Worm (Caenorhabditis elegans): ENCODE measurements around the gene gsp-1.

Gene gsp-1

ce11 chrV:10687601-10688000, 5.4 kb downstream of the gsp-1 start, which contains the start of gene F29F11.20:
Gene F29F11.20 (plus strand): TSS chrV:10687901.
- no peak for TF ChIP-seq hmg-4 (GFP tag; optimal IDR thresholded peaks at IDR 0.05)
- no peak for TF ChIP-seq tbx-11 (GFP tag; IDR thresholded peaks at IDR 0.05)
- TF ChIP-seq F13C5.2 (tag; optimal IDR thresholded peaks at IDR 0.05) = no peak
- no peak for TF ChIP-seq tbx-37 (GFP tag; conservative IDR thresholded peaks at IDR 0.05)
- TF ChIP-seq hnd-1 (tag; optimal IDR thresholded peaks at IDR 0.05) = no peak
- no peak for TF ChIP-seq ets-7 (tag; optimal IDR thresholded peaks at IDR 0.05)
- TF ChIP-seq aly-1 (tag; optimal IDR thresholded peaks at IDR 0.05) = no peak

- TF ChIP-seq ceh-13 (GFP tag; optimal IDR thresholded peaks at IDR 0.05) (no peak), F13C5.2 (tag; optimal IDR thresholded peaks at IDR 0.05) (no peak), ama-1 (optimal IDR thresholded peaks at IDR 0.05) (no peak), ets-7 (tag; optimal IDR thresholded peaks at IDR 0.05) (no peak), aly-1 (tag; optimal IDR thresholded peaks at IDR 0.05) (no peak), hmbx-1 (tag; optimal IDR thresholded peaks at IDR 0.05) (no peak), hnd-1 (tag; optimal IDR thresholded peaks at IDR 0.05) (no peak), hmg-4 (GFP tag; optimal IDR thresholded peaks at IDR 0.05) (no peak), pes-1 (GFP tag; IDR thresholded peaks at IDR 0.05) (no peak)
Observed at ce11 chrV:10691313-10691712, 9.1 kb downstream of the gsp-1 start.

ce11 chrV:10693749-10694148, 11.5 kb downstream of the gsp-1 start:
- TF ChIP-seq pes-1 (GFP tag; IDR thresholded peaks at IDR 0.05) = no peak
- no peak for TF ChIP-seq ceh-36 (tag; optimal IDR thresholded peaks at IDR 0.05)
- no peak for TF ChIP-seq B0310.2 (tag; optimal IDR thresholded peaks at IDR 0.05)
- TF ChIP-seq F13C5.2 (tag; optimal IDR thresholded peaks at IDR 0.05) = no peak
- TF ChIP-seq sea-1 (GFP tag; conservative IDR thresholded peaks at IDR 0.05) = no peak
- no peak for TF ChIP-seq ets-7 (tag; optimal IDR thresholded peaks at IDR 0.05)
- no peak for TF ChIP-seq tbx-37 (GFP tag; conservative IDR thresholded peaks at IDR 0.05)
- TF ChIP-seq ama-1 (optimal IDR thresholded peaks at IDR 0.05) = no peak

- TF ChIP-seq hnd-1 (tag; optimal IDR thresholded peaks at IDR 0.05) (no peak), flt-1 (GFP tag; IDR thresholded peaks at IDR 0.05) (no peak), F13C5.2 (tag; optimal IDR thresholded peaks at IDR 0.05) (no peak), scrt-1 (GFP tag; IDR thresholded peaks at IDR 0.05) (no peak), aly-1 (tag; optimal IDR thresholded peaks at IDR 0.05) (no peak), B0310.2 (tag; optimal IDR thresholded peaks at IDR 0.05) (no peak), sea-1 (GFP tag; conservative IDR thresholded peaks at IDR 0.05) (no peak), ama-1 (optimal IDR thresholded peaks at IDR 0.05) (no peak), tbx-11 (GFP tag; IDR thresholded peaks at IDR 0.05) (no peak), ceh-36 (tag; optimal IDR thresholded peaks at IDR 0.05) (no peak), ceh-13 (GFP tag; optimal IDR thresholded peaks at IDR 0.05) (no peak), ets-7 (tag; optimal IDR thresholded peaks at IDR 0.05) (no peak), hmbx-1 (tag; optimal IDR thresholded peaks at IDR 0.05) (no peak), hmg-4 (GFP tag; optimal IDR thresholded peaks at IDR 0.05) (no peak), pes-1 (GFP tag; IDR thresholded peaks at IDR 0.05) (no peak), tra-4 (tag; optimal IDR thresholded peaks at IDR 0.05) (no peak)
Observed at ce11 chrV:10695181-10695580, 13.0 kb downstream of the gsp-1 start, which contains the start of gene C05A2.4. Gene C05A2.4 (plus strand): TSS chrV:10695481.

- TF ChIP-seq pes-1 (GFP tag; IDR thresholded peaks at IDR 0.05) = no peak
- TF ChIP-seq F13C5.2 (tag; optimal IDR thresholded peaks at IDR 0.05) = no peak
- no peak for TF ChIP-seq scrt-1 (GFP tag; IDR thresholded peaks at IDR 0.05)
- TF ChIP-seq hnd-1 (tag; optimal IDR thresholded peaks at IDR 0.05) = no peak
- no peak for TF ChIP-seq tbx-37 (GFP tag; conservative IDR thresholded peaks at IDR 0.05)
- TF ChIP-seq hmbx-1 (tag; optimal IDR thresholded peaks at IDR 0.05) = no peak
Observed at ce11 chrV:10699122-10699521, 16.9 kb downstream of the gsp-1 start.

- no peak for TF ChIP-seq hmbx-1 (tag; optimal IDR thresholded peaks at IDR 0.05)
- no peak for TF ChIP-seq pes-1 (GFP tag; IDR thresholded peaks at IDR 0.05)
- TF ChIP-seq ama-1 (optimal IDR thresholded peaks at IDR 0.05) = no peak
- no peak for TF ChIP-seq F13C5.2 (tag; optimal IDR thresholded peaks at IDR 0.05)
- no peak for TF ChIP-seq flt-1 (GFP tag; IDR thresholded peaks at IDR 0.05)
- TF ChIP-seq tbx-11 (GFP tag; IDR thresholded peaks at IDR 0.05) = no peak
- TF ChIP-seq hnd-1 (tag; optimal IDR thresholded peaks at IDR 0.05) = no peak
Observed at ce11 chrV:10702249-10702648, 20.0 kb downstream of the gsp-1 start, which contains the start of gene pph-1. Gene pph-1 (plus strand): TSS chrV:10702549.

- TF ChIP-seq ceh-36 (tag; optimal IDR thresholded peaks at IDR 0.05) (no peak), F13C5.2 (tag; optimal IDR thresholded peaks at IDR 0.05) (no peak), sea-1 (GFP tag; conservative IDR thresholded peaks at IDR 0.05) (no peak), ama-1 (optimal IDR thresholded peaks at IDR 0.05) (no peak), hmbx-1 (tag; optimal IDR thresholded peaks at IDR 0.05) (no peak), pes-1 (GFP tag; IDR thresholded peaks at IDR 0.05) (no peak), flt-1 (GFP tag; IDR thresholded peaks at IDR 0.05) (no peak), aly-1 (tag; optimal IDR thresholded peaks at IDR 0.05) (no peak)
Observed at ce11 chrV:10702910-10703309, 20.7 kb downstream of the gsp-1 start.

ce11 chrV:10708346-10708745, 26.1 kb downstream of the gsp-1 start:
- no peak for TF ChIP-seq F13C5.2 (tag; optimal IDR thresholded peaks at IDR 0.05)
- TF ChIP-seq hnd-1 (tag; optimal IDR thresholded peaks at IDR 0.05) = no peak
- no peak for TF ChIP-seq tbx-11 (GFP tag; IDR thresholded peaks at IDR 0.05)
- TF ChIP-seq sea-1 (GFP tag; conservative IDR thresholded peaks at IDR 0.05) = no peak

- TF ChIP-seq F13C5.2 (tag; optimal IDR thresholded peaks at IDR 0.05) (no peak), hnd-1 (tag; optimal IDR thresholded peaks at IDR 0.05) (no peak), flt-1 (GFP tag; IDR thresholded peaks at IDR 0.05) (no peak), ceh-36 (tag; optimal IDR thresholded peaks at IDR 0.05) (no peak), B0310.2 (tag; optimal IDR thresholded peaks at IDR 0.05) (no peak), tra-4 (tag; optimal IDR thresholded peaks at IDR 0.05) (no peak), sea-1 (GFP tag; conservative IDR thresholded peaks at IDR 0.05) (no peak), hmg-4 (GFP tag; optimal IDR thresholded peaks at IDR 0.05) (no peak), ama-1 (optimal IDR thresholded peaks at IDR 0.05) (no peak), ceh-13 (GFP tag; optimal IDR thresholded peaks at IDR 0.05) (no peak), ets-7 (tag; optimal IDR thresholded peaks at IDR 0.05) (no peak), tbx-11 (GFP tag; IDR thresholded peaks at IDR 0.05) (no peak), pes-1 (GFP tag; IDR thresholded peaks at IDR 0.05) (no peak), hmbx-1 (tag; optimal IDR thresholded peaks at IDR 0.05) (no peak), tbx-37 (GFP tag; conservative IDR thresholded peaks at IDR 0.05) (no peak)
Observed at ce11 chrV:10709385-10709784, 27.2 kb downstream of the gsp-1 start.

Measured in whole organism, early embryonic.